Worm (Caenorhabditis elegans) whole organism, L1 larva: ENCODE data around the gene T23E1.1.
A peak's percentile ranks its signal among the peaks of the same experiment; 100 is the strongest.
"Not testable (repeated sequence)": the region's sequence is repeated elsewhere in the genome, so short reads cannot be mapped to it uniquely, and the experiment has no call there.

Experiments
- aha-1 ChIP-seq: fragments of 150-350 bp; optimal IDR thresholded peaks from 2 replicates; lab custom pipeline; 2014; ENCODE audit warnings: missing biosample characterization, missing genetic modification characterization
- alr-1 ChIP-seq: fragments of 200-800 bp; sonication (Bioruptor generic); optimal IDR thresholded peaks from 2 replicates; lab custom pipeline; 2018; ENCODE audit warnings: borderline replicate concordance, mild to moderate bottlenecking, missing genetic modification characterization, missing compliant biosample characterization
- ama-1 ChIP-seq: fragments of 150-350 bp; optimal IDR thresholded peaks from 2 replicates; lab custom pipeline; 2014
- dpl-1 ChIP-seq, 3 experiments: fragments of 150-350 bp in 2 of 3; sonication (generic microtip) in 1 of 3; optimal IDR thresholded peaks; 2 replicates each; lab custom pipeline; 2014 to 2017; ENCODE audit warnings: missing biosample characterization in 3 of 3, missing genetic modification characterization in 3 of 3, missing genetic modification reagents in 3 of 3
- dsc-1 ChIP-seq: sonication (generic microtip); optimal IDR thresholded peaks from 2 replicates; lab custom pipeline; 2016; ENCODE audit warnings: mild to moderate bottlenecking, missing genetic modification characterization, missing compliant biosample characterization
- efl-1 ChIP-seq, 4 experiments: fragments of 150-350 bp; optimal IDR thresholded peaks in 3 of 4; peaks in 1 of 4; 1 replicate in 1 of 4; 2 replicates in 3 of 4; lab custom pipeline; 2014; ENCODE audit warnings: missing biosample characterization in 2 of 4, missing genetic modification characterization in 2 of 4, missing genetic modification reagents in 2 of 4
- egl-13 ChIP-seq: sonication (generic microtip); optimal IDR thresholded peaks from 2 replicates; lab custom pipeline; 2016; ENCODE audit warnings: missing genotype, missing genetic modification reagents, missing genetic modification characterization, missing compliant biosample characterization
- egl-27 ChIP-seq, 2 experiments: fragments of 150-350 bp in 1 of 2; sonication (generic microtip); optimal IDR thresholded peaks; 3 replicates each; lab custom pipeline; 2017 to 2018; ENCODE audit warnings: missing biosample characterization in 2 of 2, missing genetic modification characterization in 2 of 2, missing genetic modification reagents in 2 of 2
- elt-2 ChIP-seq: sonication (generic microtip); optimal IDR thresholded peaks from 2 replicates; lab custom pipeline; 2016; ENCODE audit warnings: missing genetic modification characterization, mild to moderate bottlenecking, inconsistent platforms, missing compliant biosample characterization, missing genetic modification reagents
- fkh-10 ChIP-seq: sonication (generic microtip); optimal IDR thresholded peaks from 2 replicates; lab custom pipeline; 2017; ENCODE audit warnings: missing biosample characterization, missing genetic modification reagents, missing genetic modification characterization
- fkh-4 ChIP-seq: sonication (generic microtip); optimal IDR thresholded peaks from 2 replicates; lab custom pipeline; 2016; ENCODE audit warnings: missing compliant biosample characterization, missing genetic modification characterization, borderline replicate concordance
- fkh-8 ChIP-seq: sonication (generic microtip); optimal IDR thresholded peaks from 2 replicates; lab custom pipeline; 2016; ENCODE audit warnings: mild to moderate bottlenecking, missing genetic modification characterization, missing compliant biosample characterization
- hpl-2 ChIP-seq: fragments of 150-350 bp; optimal IDR thresholded peaks from 2 replicates; lab custom pipeline; 2014; ENCODE audit warnings: missing biosample characterization, missing genetic modification reagents, missing genetic modification characterization
- jun-1 ChIP-seq: fragments of 150-350 bp; optimal IDR thresholded peaks from 2 replicates; lab custom pipeline; 2014; ENCODE audit warnings: missing biosample characterization, missing genetic modification reagents, missing genetic modification characterization
- lir-3 ChIP-seq: sonication (generic microtip); optimal IDR thresholded peaks from 2 replicates; lab custom pipeline; 2016; ENCODE audit warnings: mild to moderate bottlenecking, missing genetic modification characterization, moderate library complexity, missing compliant biosample characterization; ENCODE audit not compliant: poor library complexity
- lsy-2 ChIP-seq, 2 experiments: fragments of 150-350 bp; optimal IDR thresholded peaks; 2 replicates each; lab custom pipeline; 2014; ENCODE audit warnings: missing biosample characterization in 2 of 2, missing genetic modification characterization in 2 of 2
- mab-9 ChIP-seq: fragments of 200-800 bp; sonication (Bioruptor generic); IDR thresholded peaks from 2 replicates; pipeline ENCODE4 v1.3.6; 2022; ENCODE audit warnings: missing genetic modification reagents, missing genetic modification characterization, missing compliant biosample characterization
- mef-2 ChIP-seq: fragments of 150-350 bp; optimal IDR thresholded peaks from 2 replicates; lab custom pipeline; 2014; ENCODE audit warnings: missing biosample characterization, missing genetic modification characterization
- nhr-237 ChIP-seq: fragments of 150-350 bp; optimal IDR thresholded peaks from 2 replicates; lab custom pipeline; 2014; ENCODE audit warnings: missing biosample characterization, missing genetic modification characterization
- nhr-47 ChIP-seq: sonication (generic microtip); optimal IDR thresholded peaks from 2 replicates; lab custom pipeline; 2016; ENCODE audit warnings: mild to moderate bottlenecking, missing genetic modification characterization, moderate library complexity, missing compliant biosample characterization
- nhr-71 ChIP-seq: sonication (generic microtip); optimal IDR thresholded peaks from 2 replicates; lab custom pipeline; 2016; ENCODE audit warnings: mild to moderate bottlenecking, missing genetic modification characterization, moderate library complexity, missing compliant biosample characterization
- nhr-77 ChIP-seq: fragments of 150-350 bp; optimal IDR thresholded peaks from 2 replicates; lab custom pipeline; 2014; ENCODE audit warnings: missing biosample characterization, missing genetic modification characterization
- nhr-84 ChIP-seq: sonication (generic microtip); optimal IDR thresholded peaks from 2 replicates; lab custom pipeline; 2017; ENCODE audit warnings: missing biosample characterization, missing genetic modification characterization
- nhr-85 ChIP-seq: sonication (generic microtip); peaks from one replicate; lab custom pipeline; 2016; ENCODE audit warnings: missing genetic modification characterization, inconsistent platforms, missing compliant biosample characterization
- nhr-90 ChIP-seq: sonication (generic microtip); optimal IDR thresholded peaks from 2 replicates; lab custom pipeline; 2016; ENCODE audit warnings: mild to moderate bottlenecking, missing genetic modification characterization, missing compliant biosample characterization; ENCODE audit not compliant: poor library complexity
- pax-3 ChIP-seq: fragments of 200-800 bp; sonication (Bioruptor generic); optimal IDR thresholded peaks from 2 replicates; lab custom pipeline; 2018; ENCODE audit warnings: mild to moderate bottlenecking, missing genetic modification characterization, moderate library complexity, missing compliant biosample characterization
- sox-4 ChIP-seq: sonication (generic microtip); optimal IDR thresholded peaks from 2 replicates; lab custom pipeline; 2016; ENCODE audit warnings: missing genetic modification characterization, missing compliant biosample characterization
- sptf-1 ChIP-seq: fragments of 150-350 bp; optimal IDR thresholded peaks from 2 replicates; lab custom pipeline; 2014; ENCODE audit warnings: missing biosample characterization, missing genetic modification characterization
- sup-37 ChIP-seq: fragments of 200-800 bp; sonication (Bioruptor generic); optimal IDR thresholded peaks from 2 replicates; lab custom pipeline; 2018; ENCODE audit warnings: mild to moderate bottlenecking, missing genetic modification characterization, missing compliant biosample characterization
- unc-86 ChIP-seq: sonication (generic microtip); optimal IDR thresholded peaks from 2 replicates; lab custom pipeline; 2016; ENCODE audit warnings: missing genetic modification characterization, missing compliant biosample characterization
- unc-98 ChIP-seq: fragments of 200-800 bp; sonication (Bioruptor generic); IDR thresholded peaks from 2 replicates; pipeline ENCODE4 v1.3.6; 2022; ENCODE audit warnings: missing genetic modification characterization, missing compliant biosample characterization
- xbp-1 ChIP-seq: sonication (generic microtip); optimal IDR thresholded peaks from 2 replicates; lab custom pipeline; 2016; ENCODE audit warnings: missing genetic modification characterization, missing compliant biosample characterization
- ztf-11 ChIP-seq, 2 experiments: sonication (generic microtip); optimal IDR thresholded peaks; 2 replicates each; lab custom pipeline; 2016 to 2017; ENCODE audit warnings: missing genetic modification characterization in 2 of 2, missing biosample characterization in 1 of 2, missing compliant biosample characterization in 1 of 2
- ztf-4 ChIP-seq: fragments of 150-350 bp; optimal IDR thresholded peaks from 2 replicates; lab custom pipeline; 2014; ENCODE audit warnings: missing biosample characterization, missing genetic modification characterization

T23E1.1 gene

DNA sequence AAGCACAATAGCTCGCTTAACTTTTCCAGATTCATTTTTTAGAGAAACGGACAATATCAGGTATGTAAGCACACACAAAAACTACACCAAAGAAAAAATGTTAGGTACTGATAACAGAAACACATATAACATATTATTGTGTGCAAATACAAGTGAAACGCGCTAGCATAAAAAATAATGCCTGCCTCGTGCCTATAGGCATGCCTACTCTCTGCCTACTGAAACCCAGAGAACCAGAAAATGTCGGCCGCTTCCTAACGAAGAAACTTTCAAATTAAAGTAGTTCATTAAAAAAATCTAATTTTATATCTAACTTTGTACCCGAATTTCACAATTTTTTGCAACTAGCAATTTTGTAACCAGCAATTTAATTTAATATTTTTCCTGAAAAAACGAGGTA, 21.3 kb downstream of the T23E1.1 start, which contains the start of gene Y67D8B.1:
Gene Y67D8B.1 (minus strand): TSS at position 101 of the 400 bp plus-strand sequence.
- not testable (repeated sequence) for TF ChIP-seq sup-37; mab-9 (GFP tag; lab: Robert Waterston, UW); efl-1 (optimal IDR thresholded peaks at IDR 0.05; lab: Kevin White, UChicago); efl-1 (GFP tag; optimal IDR thresholded peaks at IDR 0.05 in 1 of 2; lab: Kevin White, UChicago)

DNA sequence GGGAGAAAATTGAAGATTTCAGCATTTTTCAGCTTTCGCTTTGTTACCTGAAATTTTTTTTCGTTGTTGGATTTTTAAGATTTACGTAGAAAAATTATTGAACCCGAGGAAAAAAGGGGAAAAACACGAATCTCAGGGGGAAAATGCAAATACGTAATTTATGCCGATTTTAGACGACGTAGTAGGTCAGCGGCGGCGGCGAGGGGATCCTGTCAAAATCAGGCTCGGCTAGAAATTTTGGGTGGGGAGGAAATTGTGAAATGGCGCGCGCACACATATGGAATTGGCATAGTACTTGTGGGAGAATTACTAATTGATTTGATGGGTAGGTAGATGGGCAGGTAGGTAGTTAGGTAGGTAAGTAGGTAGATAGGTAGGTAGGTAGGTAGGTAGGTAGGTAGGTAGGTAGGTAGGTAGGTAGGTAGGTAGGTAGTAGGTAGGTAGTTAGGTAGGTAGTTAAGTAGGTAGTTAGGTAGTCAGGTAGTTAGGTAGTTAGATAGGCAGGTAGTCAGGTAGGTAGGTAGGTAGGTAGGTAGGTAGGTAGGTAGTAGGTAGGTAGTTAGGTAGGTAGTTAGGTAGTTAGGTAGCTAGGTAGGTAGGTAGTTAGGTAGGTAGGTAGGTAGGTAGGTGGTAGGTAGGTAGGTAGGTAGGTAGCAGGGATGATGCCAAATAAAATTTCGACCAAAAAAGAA, 25.1 kb downstream of the T23E1.1 start, which contains the start of gene nlp-81:
Gene nlp-81 (minus strand): TSS at position 51 of the 692 bp plus-strand sequence.
- TF ChIP-seq nhr-84 (tag; lab: Kevin White, UChicago) (no peak), nhr-47 (tag; lab: Kevin White, UChicago) (no peak), pax-3 (no peak), nhr-90 (no peak), elt-2 (tag; lab: Kevin White, UChicago) (no peak), unc-98 (GFP tag; lab: Robert Waterston, UW) (no peak), nhr-71 (tag; lab: Kevin White, UChicago) (no peak), egl-13 (tag; lab: Kevin White, UChicago) (no peak), sptf-1 (tag; lab: Kevin White, UChicago) (no peak), aha-1 (tag; lab: Kevin White, UChicago) (no peak), ztf-11 (tag; optimal IDR thresholded peaks at IDR 0.05; lab: Kevin White, UChicago) (no peak), ama-1 (lab: Kevin White, UChicago) (no peak), unc-86 (tag; lab: Kevin White, UChicago) (no peak), nhr-237 (no peak)

DNA sequence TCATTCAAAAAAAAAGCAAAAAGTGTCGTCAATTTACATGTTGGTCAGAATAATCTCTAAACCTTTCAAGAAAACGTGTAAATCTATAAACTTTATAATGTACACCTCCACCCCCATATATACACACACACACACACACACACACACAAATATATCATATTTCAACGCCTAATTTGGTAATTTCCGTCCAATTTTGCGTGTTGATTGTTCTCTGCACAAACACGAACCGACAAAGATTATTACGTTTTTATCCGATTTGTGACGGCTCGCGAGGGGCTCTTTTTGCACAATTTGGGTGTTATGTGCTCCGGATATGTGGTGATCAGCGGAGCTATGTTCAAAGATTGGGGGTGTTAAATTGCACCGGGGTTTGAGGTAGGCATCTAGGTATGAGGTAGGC, 31.8 kb downstream of the T23E1.1 start:
- TF ChIP-seq lsy-2 (tag; optimal IDR thresholded peaks at IDR 0.05; lab: Kevin White, UChicago) (no peak), ama-1 (lab: Kevin White, UChicago) (no peak), egl-13 (tag; lab: Kevin White, UChicago) (no peak)
- TF ChIP-seq, all 84 proteins: peak for 0

DNA sequence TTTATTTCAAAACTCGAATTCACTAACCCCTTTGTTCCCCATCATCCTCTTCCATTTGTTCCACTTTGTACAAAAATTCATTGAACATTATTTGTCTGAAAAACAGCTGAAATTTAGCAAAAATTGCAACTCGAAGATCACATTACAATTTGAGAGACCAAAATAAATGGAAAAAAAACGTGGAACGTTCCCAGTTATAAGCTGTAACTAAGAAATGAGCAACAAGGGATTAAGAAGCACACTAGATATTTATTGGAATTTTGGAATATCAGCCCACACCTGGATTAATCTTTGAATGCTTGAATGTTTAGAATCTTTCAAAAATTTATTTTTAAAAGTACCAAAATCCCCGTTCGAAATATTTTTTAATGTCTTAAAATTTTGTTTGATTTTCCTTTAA, 40.3 kb downstream of the T23E1.1 start, which contains the start of gene Y67D8B.2:
Gene Y67D8B.2 (minus strand): TSS at position 101 of the 400 bp plus-strand sequence.
- TF ChIP-seq nhr-85 (tag; lab: Kevin White, UChicago) (no peak), dpl-1 (GFP tag; optimal IDR thresholded peaks at IDR 0.05; lab: Kevin White, UChicago) (no peak), fkh-10 (GFP tag; lab: Kevin White, UChicago) (no peak), lir-3 (tag; lab: Kevin White, UChicago) (no peak)

DNA sequence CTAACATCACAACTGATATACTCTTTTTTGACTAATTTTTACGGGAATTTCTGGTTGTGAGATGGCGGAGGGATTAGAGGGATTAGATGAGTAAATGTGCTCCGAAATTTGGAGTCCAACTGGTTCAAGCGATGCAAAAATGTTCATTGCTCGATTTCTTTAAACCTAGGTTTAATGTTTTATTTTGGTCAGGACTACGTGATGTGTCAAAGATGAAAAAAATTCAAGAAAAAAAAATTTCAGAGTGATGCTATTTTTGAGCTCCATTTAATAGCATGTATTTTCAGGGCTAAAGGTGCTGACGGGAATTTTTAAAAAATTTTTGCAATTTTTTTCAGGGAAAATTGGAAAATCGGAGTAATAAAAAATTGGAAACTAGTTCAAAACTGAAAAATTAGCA, 45.2 kb downstream of the T23E1.1 start:
- TF ChIP-seq elt-2 (tag; lab: Kevin White, UChicago), result no peak
- TF ChIP-seq fkh-4 (tag; lab: Kevin White, UChicago), result no peak
- no peak for TF ChIP-seq hpl-2 (GFP tag; lab: Kevin White, UChicago)
- no peak for TF ChIP-seq ztf-4 (tag; lab: Kevin White, UChicago)
- TF ChIP-seq ama-1 (lab: Kevin White, UChicago), result no peak
- TF ChIP-seq nhr-77 (tag; lab: Kevin White, UChicago), result no peak
- TF ChIP-seq xbp-1 (tag; lab: Kevin White, UChicago), result no peak
- TF ChIP-seq fkh-8, result peak; percentile 59

DNA sequence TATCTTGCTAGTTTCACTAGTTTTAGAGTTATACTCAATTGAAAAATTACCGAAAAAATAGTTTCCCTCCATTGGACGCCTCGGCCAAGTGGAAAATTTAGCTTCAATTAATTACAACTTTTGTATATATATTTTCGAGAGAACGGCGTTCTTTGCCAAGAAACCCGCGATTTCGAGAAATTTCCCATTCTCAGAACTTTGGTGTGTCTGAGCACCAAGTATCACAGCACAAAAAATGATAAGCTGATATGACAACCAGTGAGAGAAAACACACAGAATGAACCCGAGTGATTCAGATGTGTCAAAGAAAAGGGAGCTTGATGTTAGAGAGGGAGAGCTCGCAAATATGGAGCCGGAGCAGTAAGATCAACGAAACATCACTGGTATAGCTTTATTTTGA, 47.9 kb downstream of the T23E1.1 start:
- TF ChIP-seq nhr-71 (tag; lab: Kevin White, UChicago), result peak; percentile 57
- peak; percentile 50 for TF ChIP-seq dsc-1 (tag; lab: Kevin White, UChicago)
- TF ChIP-seq mef-2 (tag; lab: Kevin White, UChicago), result no peak
- peak; percentile 43 for TF ChIP-seq nhr-47 (tag; lab: Kevin White, UChicago)
- TF ChIP-seq sox-4 (tag; lab: Kevin White, UChicago), result peak; percentile 19
- no peak for TF ChIP-seq egl-27 (tag; optimal IDR thresholded peaks at IDR 0.05; lab: Kevin White, UChicago)
- TF ChIP-seq jun-1 (tag; lab: Kevin White, UChicago), result no peak
- TF ChIP-seq alr-1 (tag; lab: Kevin White, UChicago), result no peak
- peak; percentile 76 for TF ChIP-seq fkh-8
- TF ChIP-seq, all 84 proteins: peak for 5
